Worm (Caenorhabditis elegans) whole organism, early embryonic: ENCODE measurements around the gene eif-3.D.

Experiments
- aly-1 ChIP-seq: sonication (generic microtip); optimal IDR thresholded peaks from 2 replicates; lab custom pipeline; 2016; ENCODE audit warnings: missing genetic modification characterization, missing compliant biosample characterization
- ama-1 ChIP-seq: fragments of 150-350 bp; optimal IDR thresholded peaks from 2 replicates; lab custom pipeline; 2014
- ceh-36 ChIP-seq: sonication (generic microtip); optimal IDR thresholded peaks from 2 replicates; lab custom pipeline; 2016; ENCODE audit warnings: missing genetic modification characterization, inconsistent platforms, missing compliant biosample characterization
- ets-7 ChIP-seq: sonication (generic microtip); optimal IDR thresholded peaks from 2 replicates; lab custom pipeline; 2016; ENCODE audit warnings: missing genotype, missing genetic modification characterization, missing compliant biosample characterization
- flt-1 ChIP-seq: fragments of 200-800 bp; sonication (Bioruptor generic); IDR thresholded peaks from 2 replicates; pipeline ENCODE4 v1.3.6; 2022; ENCODE audit warnings: missing genetic modification characterization, missing compliant biosample characterization
- hmbx-1 ChIP-seq: sonication (generic microtip); optimal IDR thresholded peaks from 2 replicates; lab custom pipeline; 2016; ENCODE audit warnings: mild to moderate bottlenecking, missing genetic modification characterization, missing compliant biosample characterization
- hmg-4 ChIP-seq: fragments of 200-800 bp; sonication (Bioruptor generic); optimal IDR thresholded peaks from 2 replicates; lab custom pipeline; 2018; ENCODE audit warnings: mild to moderate bottlenecking, missing genetic modification characterization, missing compliant biosample characterization
- hnd-1 ChIP-seq: sonication (generic microtip); optimal IDR thresholded peaks from 2 replicates; lab custom pipeline; 2016; ENCODE audit warnings: missing genetic modification characterization, missing compliant biosample characterization
- pes-1 ChIP-seq: fragments of 200-800 bp; sonication (Bioruptor generic); IDR thresholded peaks from 2 replicates; pipeline ENCODE4 v1.3.6; 2022; ENCODE audit warnings: missing genetic modification reagents, missing genetic modification characterization, missing compliant biosample characterization
- scrt-1 ChIP-seq: fragments of 200-800 bp; sonication (Bioruptor generic); IDR thresholded peaks from 2 replicates; pipeline ENCODE4 v1.3.6; 2022; ENCODE audit warnings: missing genetic modification characterization, missing compliant biosample characterization
- tbx-37 ChIP-seq: fragments of 200-800 bp; sonication (Bioruptor generic); conservative IDR thresholded peaks from 2 replicates; pipeline ENCODE4 v1.3.6; 2022; ENCODE audit warnings: missing genetic modification reagents, missing genetic modification characterization, missing compliant biosample characterization
- tra-4 ChIP-seq: sonication (generic microtip); optimal IDR thresholded peaks from 2 replicates; lab custom pipeline; 2017; ENCODE audit warnings: missing genetic modification characterization, missing compliant biosample characterization

DNA sequence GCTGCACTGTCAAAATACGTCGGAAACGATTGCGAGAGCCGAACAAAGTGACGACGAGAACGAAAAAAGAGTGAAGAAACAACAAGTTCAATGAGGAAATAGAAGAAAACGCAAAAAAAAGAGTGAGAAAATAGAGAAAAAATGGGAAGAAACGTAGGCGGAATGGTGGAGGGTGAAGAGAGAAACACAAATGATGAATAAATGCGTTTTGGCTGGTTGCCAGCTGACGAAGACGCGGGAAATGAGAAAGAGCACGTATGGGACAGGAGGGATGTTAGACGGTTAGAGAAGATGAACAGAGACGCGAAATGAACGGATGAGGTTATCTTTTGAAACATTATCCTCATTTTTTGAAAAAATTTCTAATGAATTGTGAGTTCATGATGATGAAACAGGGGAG is 13.6 kb upstream of the eif-3.D start:
- no peak for TF ChIP-seq aly-1 (tag; lab: Kevin White, UChicago)
- TF ChIP-seq ceh-36 (tag; lab: Kevin White, UChicago): no peak
- TF ChIP-seq hnd-1 (tag; lab: Kevin White, UChicago): no peak
- TF ChIP-seq ama-1 (lab: Kevin White, UChicago): no peak
- TF ChIP-seq tbx-37 (GFP tag; lab: Robert Waterston, UW): no peak
- no peak for TF ChIP-seq hmg-4
- TF ChIP-seq scrt-1 (GFP tag; lab: Robert Waterston, UW): no peak
- TF ChIP-seq ets-7 (tag; lab: Kevin White, UChicago): no peak
- TF ChIP-seq pes-1 (GFP tag; lab: Robert Waterston, UW): no peak
- no peak for TF ChIP-seq tra-4 (tag; lab: Kevin White, UChicago)
- TF ChIP-seq flt-1 (GFP tag; lab: Robert Waterston, UW): no peak
- no peak for TF ChIP-seq hmbx-1 (tag; lab: Kevin White, UChicago)
